Fruit fly (Drosophila melanogaster) whole organism, embryonic: ENCODE data around the gene Sptr.

ENCODE experiments used
- BEAF-32 ChIP-seq: fragments of 200-800 bp; sonication (Bioruptor generic); optimal IDR thresholded peaks from 3 replicates; lab custom pipeline; 2017; ENCODE audit warnings: missing biosample characterization, missing genetic modification characterization, mild to moderate bottlenecking, moderate library complexity, missing genetic modification reagents
- Blimp-1 ChIP-seq: fragments of 200-800 bp; sonication (Bioruptor generic); optimal IDR thresholded peaks from 3 replicates; lab custom pipeline; 2018; ENCODE audit warnings: missing biosample characterization, missing genetic modification characterization, mild to moderate bottlenecking, moderate library complexity, missing genetic modification reagents
- CG10274 ChIP-seq: fragments of 200-800 bp; sonication (Bioruptor generic); optimal IDR thresholded peaks from 3 replicates; lab custom pipeline; 2017; ENCODE audit warnings: missing biosample characterization, mild to moderate bottlenecking, missing genetic modification characterization
- CG10462 ChIP-seq: fragments of 200-800 bp; sonication (Bioruptor generic); optimal IDR thresholded peaks from 2 replicates; lab custom pipeline; 2016; ENCODE audit warnings: missing biosample characterization, missing genetic modification characterization
- CG13287 ChIP-seq: fragments of 200-800 bp; sonication (Bioruptor generic); IDR thresholded peaks from 2 replicates; pipeline ENCODE4 v1.3.6; 2022; ENCODE audit warnings: missing biosample characterization, missing genetic modification characterization; ENCODE audit not compliant: partially characterized antibody
- CG13624 ChIP-seq: fragments of 200-800 bp; sonication (Bioruptor generic); optimal IDR thresholded peaks from 2 replicates; lab custom pipeline; 2016; ENCODE audit warnings: missing biosample characterization, missing genetic modification characterization
- CG13775 ChIP-seq: fragments of 200-800 bp; sonication (Bioruptor generic); optimal IDR thresholded peaks from 3 replicates; lab custom pipeline; 2017; ENCODE audit warnings: missing biosample characterization, mild to moderate bottlenecking, missing genetic modification characterization
- CG14710 ChIP-seq: fragments of 200-800 bp; sonication (Bioruptor generic); optimal IDR thresholded peaks from 3 replicates; lab custom pipeline; 2019; ENCODE audit warnings: missing biosample characterization, mild to moderate bottlenecking, missing genetic modification characterization, moderate library complexity
- CG14860 ChIP-seq: fragments of 200-800 bp; sonication (Bioruptor generic); IDR thresholded peaks from 3 replicates; pipeline ENCODE4 v1.3.6; 2022; ENCODE audit warnings: missing biosample characterization, missing genetic modification characterization; ENCODE audit not compliant: partially characterized antibody
- CG15269 ChIP-seq: fragments of 200-800 bp; sonication (Bioruptor generic); optimal IDR thresholded peaks from 2 replicates; lab custom pipeline; 2018; ENCODE audit warnings: missing biosample characterization, mild to moderate bottlenecking, missing genetic modification characterization, moderate library complexity
- CG15479 ChIP-seq: fragments of 200-800 bp; sonication (Bioruptor generic); optimal IDR thresholded peaks from 3 replicates; lab custom pipeline; 2019; ENCODE audit warnings: missing biosample characterization, mild to moderate bottlenecking, missing genetic modification characterization, moderate library complexity
- CG15514 ChIP-seq: fragments of 200-800 bp; sonication (Bioruptor generic); optimal IDR thresholded peaks from 3 replicates; lab custom pipeline; 2017; ENCODE audit warnings: missing biosample characterization, missing genetic modification characterization, mild to moderate bottlenecking, moderate library complexity, missing genetic modification reagents
- CG15601 ChIP-seq: fragments of 200-800 bp; sonication (Bioruptor generic); optimal IDR thresholded peaks from 3 replicates; lab custom pipeline; 2019; ENCODE audit warnings: missing biosample characterization, mild to moderate bottlenecking, missing genetic modification characterization, moderate library complexity
- CG2129 ChIP-seq: fragments of 200-800 bp; sonication (Bioruptor generic); IDR thresholded peaks from 2 replicates; pipeline ENCODE4 v1.3.6; 2022; ENCODE audit warnings: missing biosample characterization, missing genetic modification characterization; ENCODE audit not compliant: partially characterized antibody
- CG30020 ChIP-seq: fragments of 200-800 bp; optimal IDR thresholded peaks from 2 replicates; lab custom pipeline; 2019; ENCODE audit warnings: missing biosample characterization, mild to moderate bottlenecking, missing genetic modification characterization, moderate library complexity
- CG3065 ChIP-seq: fragments of 200-800 bp; sonication (Bioruptor generic); optimal IDR thresholded peaks from 2 replicates; lab custom pipeline; 2016; ENCODE audit warnings: missing biosample characterization, missing genetic modification characterization
- CG4360 ChIP-seq: fragments of 200-800 bp; sonication (Bioruptor generic); IDR thresholded peaks from 2 replicates; pipeline ENCODE4 v1.3.6; 2022; ENCODE audit warnings: missing biosample characterization, missing genetic modification characterization
- CG5180 ChIP-seq: fragments of 200-800 bp; sonication (Bioruptor generic); optimal IDR thresholded peaks from 3 replicates; lab custom pipeline; 2017; ENCODE audit warnings: missing biosample characterization, missing genetic modification characterization, mild to moderate bottlenecking, moderate library complexity, missing genetic modification reagents
- CG6791 ChIP-seq: fragments of 200-800 bp; sonication (Bioruptor generic); IDR thresholded peaks from 3 replicates; pipeline ENCODE4 v1.3.6; 2022; ENCODE audit warnings: missing biosample characterization, missing genetic modification characterization; ENCODE audit not compliant: partially characterized antibody
- CG7271 ChIP-seq: fragments of 200-800 bp; sonication (Bioruptor generic); optimal IDR thresholded peaks from 2 replicates; lab custom pipeline; 2018; ENCODE audit warnings: missing biosample characterization, mild to moderate bottlenecking, missing genetic modification characterization, moderate library complexity
- CG7372 ChIP-seq: fragments of 200-800 bp; sonication (Bioruptor generic); IDR thresholded peaks from 2 replicates; pipeline ENCODE4 v1.3.6; 2022; ENCODE audit warnings: missing biosample characterization, missing genetic modification characterization
- CG9797 ChIP-seq: fragments of 200-800 bp; sonication (Bioruptor generic); optimal IDR thresholded peaks from 3 replicates; lab custom pipeline; 2018; ENCODE audit warnings: missing biosample characterization, mild to moderate bottlenecking, missing genetic modification characterization
- Dad ChIP-seq: fragments of 200-800 bp; sonication (Bioruptor generic); optimal IDR thresholded peaks from 3 replicates; lab custom pipeline; 2016; ENCODE audit warnings: missing biosample characterization, missing genetic modification characterization
- Fer3 ChIP-seq: fragments of 200-800 bp; sonication (Bioruptor generic); optimal IDR thresholded peaks from 2 replicates; lab custom pipeline; 2018; ENCODE audit warnings: missing biosample characterization, mild to moderate bottlenecking, missing genetic modification characterization, moderate library complexity
- HLH4C ChIP-seq: fragments of 200-800 bp; sonication (Bioruptor generic); IDR thresholded peaks from 3 replicates; pipeline ENCODE4 v1.3.6; 2022; ENCODE audit warnings: missing biosample characterization, missing genetic modification characterization; ENCODE audit not compliant: partially characterized antibody
- Lim3 ChIP-seq: fragments of 200-800 bp; sonication (Bioruptor generic); IDR thresholded peaks from 2 replicates; pipeline ENCODE4 v1.3.6; 2022; ENCODE audit warnings: missing biosample characterization, missing genetic modification characterization
- Nf-YB ChIP-seq: fragments of 200-800 bp; sonication (Bioruptor generic); optimal IDR thresholded peaks from 3 replicates; lab custom pipeline; 2019; ENCODE audit warnings: missing biosample characterization, mild to moderate bottlenecking, missing genetic modification characterization, moderate library complexity
- Optix ChIP-seq: fragments of 200-800 bp; sonication (Bioruptor generic); IDR thresholded peaks from 3 replicates; pipeline ENCODE4 v1.3.6; 2022; ENCODE audit warnings: missing biosample characterization, missing genetic modification characterization
- Trl ChIP-seq, 3 experiments: fragments of >200 bp in 2 of 3; fragments of 200-800 bp in 1 of 3; sonication (Bioruptor generic) in 1 of 3; optimal IDR thresholded peaks; 2 replicates in 1 of 3; 3 replicates in 2 of 3; lab custom pipeline; 2016 to 2017; ENCODE audit warnings: missing biosample characterization in 1 of 3, missing genetic modification characterization in 1 of 3
- cg ChIP-seq: fragments of 200-800 bp; sonication (Bioruptor generic); optimal IDR thresholded peaks from 3 replicates; lab custom pipeline; 2019; ENCODE audit warnings: missing biosample characterization, mild to moderate bottlenecking, missing genetic modification characterization, moderate library complexity
- chm ChIP-seq: fragments of 200-800 bp; sonication (Bioruptor generic); IDR thresholded peaks from 2 replicates; pipeline ENCODE4 v1.3.6; 2022; ENCODE audit warnings: missing biosample characterization, missing genetic modification characterization
- chn ChIP-seq: fragments of 200-800 bp; sonication (Bioruptor generic); optimal IDR thresholded peaks from 2 replicates; lab custom pipeline; 2016; ENCODE audit warnings: missing biosample characterization, missing genetic modification characterization
- ci ChIP-seq: fragments of 200-800 bp; sonication (Bioruptor generic); IDR thresholded peaks from 3 replicates; pipeline ENCODE4 v1.3.6; 2022; ENCODE audit warnings: missing biosample characterization, missing genetic modification characterization
- crol ChIP-seq: fragments of 200-800 bp; sonication (Bioruptor generic); IDR thresholded peaks from 2 replicates; pipeline ENCODE4 v1.3.6; 2022; ENCODE audit warnings: missing biosample characterization, missing genetic modification characterization
- emc ChIP-seq: fragments of 200-800 bp; sonication (Bioruptor generic); optimal IDR thresholded peaks from 2 replicates; lab custom pipeline; 2016; ENCODE audit warnings: missing biosample characterization, missing genetic modification characterization
- fu2 ChIP-seq: fragments of 200-800 bp; sonication (Bioruptor generic); optimal IDR thresholded peaks from 2 replicates; lab custom pipeline; 2016; ENCODE audit warnings: missing biosample characterization, missing genetic modification characterization
- gfzf ChIP-seq: fragments of 200-800 bp; sonication (Bioruptor generic); optimal IDR thresholded peaks from 2 replicates; lab custom pipeline; 2016; ENCODE audit warnings: missing biosample characterization, mild to moderate bottlenecking, missing genetic modification characterization, moderate library complexity
- jumu ChIP-seq: fragments of 200-800 bp; sonication (Bioruptor generic); optimal IDR thresholded peaks from 3 replicates; lab custom pipeline; 2016; ENCODE audit warnings: missing biosample characterization, missing genetic modification characterization
- kah ChIP-seq: fragments of 200-800 bp; sonication (Bioruptor generic); optimal IDR thresholded peaks from 2 replicates; lab custom pipeline; 2018; ENCODE audit warnings: missing biosample characterization, mild to moderate bottlenecking, missing genetic modification characterization
- kay ChIP-seq: fragments of 200-800 bp; sonication (Bioruptor generic); optimal IDR thresholded peaks from 2 replicates; lab custom pipeline; 2016; ENCODE audit warnings: missing biosample characterization, missing genetic modification characterization
- kni ChIP-seq: fragments of 200-800 bp; sonication (Bioruptor generic); optimal IDR thresholded peaks from 3 replicates; lab custom pipeline; 2017; ENCODE audit warnings: mild to moderate bottlenecking, missing biosample characterization, missing genetic modification reagents, missing genetic modification characterization
- nom ChIP-seq: fragments of 200-800 bp; sonication (Bioruptor generic); optimal IDR thresholded peaks from 2 replicates; lab custom pipeline; 2017; ENCODE audit warnings: missing biosample characterization, missing genetic modification characterization, mild to moderate bottlenecking, moderate library complexity, missing genetic modification reagents
- p53 ChIP-seq: fragments of 200-800 bp; sonication (Bioruptor generic); optimal IDR thresholded peaks from 2 replicates; lab custom pipeline; 2016; ENCODE audit warnings: missing biosample characterization, missing genetic modification characterization
- pfk ChIP-seq: fragments of 200-800 bp; sonication (Bioruptor generic); optimal IDR thresholded peaks from 2 replicates; lab custom pipeline; 2018; ENCODE audit warnings: missing biosample characterization, mild to moderate bottlenecking, missing genetic modification characterization, moderate library complexity
- sd ChIP-seq: fragments of 200-800 bp; sonication (Bioruptor generic); optimal IDR thresholded peaks from 3 replicates; lab custom pipeline; 2018; ENCODE audit warnings: missing biosample characterization, mild to moderate bottlenecking, missing genetic modification characterization, moderate library complexity
- sima ChIP-seq: fragments of 200-800 bp; sonication (Bioruptor generic); optimal IDR thresholded peaks from 2 replicates; lab custom pipeline; 2016; ENCODE audit warnings: missing biosample characterization, missing genetic modification characterization
- stwl ChIP-seq: fragments of 200-800 bp; sonication (Bioruptor generic); optimal IDR thresholded peaks from 3 replicates; lab custom pipeline; 2018; ENCODE audit warnings: missing biosample characterization, mild to moderate bottlenecking, missing genetic modification characterization, moderate library complexity
- twi ChIP-seq: fragments of 200-800 bp; optimal IDR thresholded peaks from 2 replicates; lab custom pipeline; 2019; ENCODE audit warnings: missing biosample characterization, mild to moderate bottlenecking, missing genetic modification characterization, moderate library complexity
- tx ChIP-seq: fragments of 200-800 bp; sonication (Bioruptor generic); optimal IDR thresholded peaks from 2 replicates; lab custom pipeline; 2016; ENCODE audit warnings: missing biosample characterization, missing genetic modification characterization

Gene Sptr

dm6 chrX:8419534-8419933 is 44.7 kb downstream of the Sptr start:
- peak; percentile 43 for TF ChIP-seq CG14710 (tag; lab: Kevin White, UChicago)
- TF ChIP-seq CG9797 (GFP tag; lab: Kevin White, UChicago): no peak
- TF ChIP-seq gfzf (GFP tag; lab: Kevin White, UChicago): peak; percentile 28
- TF ChIP-seq CG4360 (GFP tag; lab: Robert Waterston, UW): peak; percentile 71
- no peak for TF ChIP-seq emc (GFP tag; lab: Kevin White, UChicago)
- no peak for TF ChIP-seq Optix
- no peak for TF ChIP-seq tx (GFP tag; lab: Kevin White, UChicago)
- TF ChIP-seq cg (GFP tag; lab: Kevin White, UChicago): no peak
- no peak for TF ChIP-seq chn
- no peak for TF ChIP-seq HLH4C (GFP tag; lab: Robert Waterston, UW)
- peak; percentile 25 for TF ChIP-seq sd
- no peak for TF ChIP-seq ci (GFP tag; lab: Robert Waterston, UW)
- peak; percentile 15; the same call in 1 of the 3 replicates for TF ChIP-seq CG6791 (GFP tag; lab: Robert Waterston, UW)
- TF ChIP-seq Blimp-1 (GFP tag; lab: Kevin White, UChicago): peak; percentile 45
- TF ChIP-seq BEAF-32: no peak
- TF ChIP-seq Fer3 (tag; lab: Kevin White, UChicago): no peak
- TF ChIP-seq CG15479 (GFP tag; lab: Kevin White, UChicago): peak; percentile 14
- no peak for TF ChIP-seq kay (GFP tag; lab: Kevin White, UChicago)
- TF ChIP-seq kni (GFP tag; lab: Kevin White, UChicago): peak; percentile 75
- TF ChIP-seq chm (GFP tag; lab: Robert Waterston, UW): 0 out of 2 replicates have a peak, but pooled peaks have one; percentile 10
- peak in 1 of 2 experiments; percentile 8 for TF ChIP-seq Trl (optimal IDR thresholded peaks at IDR 0.05; lab: Kevin White, UChicago)
- TF ChIP-seq Trl (GFP tag; optimal IDR thresholded peaks at IDR 0.05; lab: Kevin White, UChicago): no peak
- peak; percentile 4 for TF ChIP-seq kah (GFP tag; lab: Kevin White, UChicago)
- no peak for TF ChIP-seq CG13624 (GFP tag; lab: Kevin White, UChicago)
- no peak for TF ChIP-seq CG7372 (GFP tag; lab: Robert Waterston, UW)
- peak; percentile 84 for TF ChIP-seq crol (GFP tag; lab: Robert Waterston, UW)
- no peak for TF ChIP-seq fu2 (GFP tag; lab: Kevin White, UChicago)
- no peak for TF ChIP-seq CG15269 (tag; lab: Kevin White, UChicago)
- no peak for TF ChIP-seq CG10462 (GFP tag; lab: Kevin White, UChicago)
- TF ChIP-seq CG10274 (GFP tag; lab: Kevin White, UChicago): no peak
- TF ChIP-seq pfk (GFP tag; lab: Kevin White, UChicago): peak; percentile 4
- peak; percentile 52 for TF ChIP-seq nom (GFP tag; lab: Kevin White, UChicago)
- TF ChIP-seq p53 (GFP tag; lab: Kevin White, UChicago): peak; percentile 84
- TF ChIP-seq CG2129 (GFP tag; lab: Robert Waterston, UW): no peak
- peak; percentile 51 for TF ChIP-seq stwl (tag; lab: Kevin White, UChicago)
- TF ChIP-seq Dad (GFP tag; lab: Kevin White, UChicago): no peak
- no peak for TF ChIP-seq jumu (GFP tag; lab: Kevin White, UChicago)
- TF ChIP-seq CG15514 (GFP tag; lab: Kevin White, UChicago): no peak
- no peak for TF ChIP-seq CG13287 (GFP tag; lab: Robert Waterston, UW)
- TF ChIP-seq CG30020 (tag; lab: Kevin White, UChicago): no peak
- TF ChIP-seq CG5180 (GFP tag; lab: Kevin White, UChicago): peak; percentile 66
- TF ChIP-seq CG13775 (GFP tag; lab: Kevin White, UChicago): peak; percentile 58
- TF ChIP-seq Lim3: no peak
- no peak for TF ChIP-seq Nf-YB (GFP tag; lab: Kevin White, UChicago)
- TF ChIP-seq CG15601 (tag; lab: Kevin White, UChicago): no peak
- TF ChIP-seq CG7271 (tag; lab: Kevin White, UChicago): no peak
- TF ChIP-seq CG3065: no peak
- TF ChIP-seq CG14860: no peak
- no peak for TF ChIP-seq sima (GFP tag; lab: Kevin White, UChicago)
- peak; percentile 44 for TF ChIP-seq twi (tag; lab: Kevin White, UChicago)
